Fruit fly (Drosophila melanogaster) whole organism: ENCODE results near the gene eIF1A.

Experiments used
- CG8478 ChIP-seq: fragments of >200 bp; optimal IDR thresholded peaks from 2 replicates; lab custom pipeline; 2018; ENCODE audit warnings: inconsistent platforms
- pan ChIP-seq: fragments of >200 bp; optimal IDR thresholded peaks from 2 replicates; lab custom pipeline; 2017
- psq ChIP-seq: fragments of >200 bp; optimal IDR thresholded peaks from 2 replicates; lab custom pipeline; 2017

DNA sequence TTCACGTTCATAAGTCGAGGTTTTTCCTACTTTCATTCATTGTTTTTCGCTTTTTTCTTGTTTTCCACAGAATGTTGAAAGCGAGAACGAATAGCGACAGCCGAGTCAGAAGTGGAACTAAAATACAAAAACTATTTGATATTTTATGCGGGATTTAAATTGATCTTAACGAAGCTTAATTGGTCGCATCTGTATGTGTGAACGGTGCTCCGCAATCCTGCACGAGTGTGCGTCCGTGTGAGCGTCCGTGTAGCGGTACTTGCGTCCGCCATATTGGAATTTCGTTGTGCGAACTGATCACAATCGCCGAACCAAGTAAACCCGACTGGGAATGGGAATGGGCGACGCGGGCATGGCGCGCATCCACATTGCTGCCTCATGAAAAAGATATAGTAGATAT is 42.3 kb upstream of the eIF1A start:
- TF ChIP-seq CG8478 = no peak
- TF ChIP-seq psq = no peak
- TF ChIP-seq pan (lab: Kevin White, UChicago) = no peak
